Worm (Caenorhabditis elegans) whole organism, L2 larva: ENCODE measurements around the gene C30G12.2.

Experiments used
- R02D3.7 ChIP-seq: fragments of 150-350 bp; optimal IDR thresholded peaks from 2 replicates; lab custom pipeline; 2014; ENCODE audit warnings: missing biosample characterization, missing genetic modification characterization
- ama-1 ChIP-seq: fragments of 150-350 bp; optimal IDR thresholded peaks from 2 replicates; lab custom pipeline; 2018; ENCODE audit warnings: inconsistent platforms
- egl-27 ChIP-seq: sonication (generic microtip); optimal IDR thresholded peaks from 3 replicates; lab custom pipeline; 2017; ENCODE audit warnings: missing biosample characterization, missing genetic modification reagents, missing genetic modification characterization
- fos-1 ChIP-seq: fragments of 150-350 bp; optimal IDR thresholded peaks from 2 replicates; lab custom pipeline; 2014; ENCODE audit warnings: missing biosample characterization, missing genetic modification characterization
- lin-39 ChIP-seq: fragments of 150-350 bp; optimal IDR thresholded peaks from 2 replicates; lab custom pipeline; 2014; ENCODE audit warnings: missing biosample characterization, missing genetic modification reagents, missing genetic modification characterization
- mdl-1 ChIP-seq, 2 experiments: fragments of 150-350 bp in 1 of 2; sonication (generic microtip) in 1 of 2; optimal IDR thresholded peaks; 2 replicates each; lab custom pipeline; 2017; ENCODE audit warnings: missing biosample characterization in 2 of 2, missing genetic modification characterization in 2 of 2
- nhr-10 ChIP-seq: sonication (generic microtip); optimal IDR thresholded peaks from 2 replicates; lab custom pipeline; 2017; ENCODE audit warnings: missing biosample characterization, missing genetic modification characterization
- nhr-12 ChIP-seq: fragments of 150-350 bp; optimal IDR thresholded peaks from 2 replicates; lab custom pipeline; 2014; ENCODE audit warnings: missing biosample characterization, missing genetic modification characterization
- nhr-23 ChIP-seq: fragments of 150-350 bp; optimal IDR thresholded peaks from 2 replicates; lab custom pipeline; 2014; ENCODE audit warnings: missing biosample characterization, missing genetic modification reagents, missing genetic modification characterization
- nhr-25 ChIP-seq: fragments of 150-350 bp; sonication (generic microtip); optimal IDR thresholded peaks from 3 replicates; lab custom pipeline; 2014; ENCODE audit warnings: missing biosample characterization, missing genetic modification characterization
- nhr-77 ChIP-seq: fragments of 150-350 bp; optimal IDR thresholded peaks from 2 replicates; lab custom pipeline; 2014; ENCODE audit warnings: missing biosample characterization, missing genetic modification characterization
- skn-1 ChIP-seq: sonication (generic microtip); optimal IDR thresholded peaks from 2 replicates; lab custom pipeline; 2017; ENCODE audit warnings: missing biosample characterization, missing genetic modification characterization
- sma-3 ChIP-seq: sonication (generic microtip); optimal IDR thresholded peaks from 2 replicates; lab custom pipeline; 2016; ENCODE audit warnings: missing genetic modification reagents, missing genetic modification characterization, missing compliant biosample characterization
- unc-62 ChIP-seq: fragments of 150-350 bp; optimal IDR thresholded peaks from 2 replicates; lab custom pipeline; 2014; ENCODE audit warnings: missing biosample characterization, missing genetic modification reagents, missing genetic modification characterization

- TF ChIP-seq skn-1 (tag; lab: Kevin White, UChicago) (no peak), lin-39 (tag; lab: Kevin White, UChicago) (no peak), ama-1 (lab: Kevin White, UChicago) (no peak), nhr-77 (tag; lab: Kevin White, UChicago) (no peak), nhr-10 (tag; lab: Kevin White, UChicago) (no peak), nhr-12 (no peak), sma-3 (GFP tag; lab: Kevin White, UChicago) (no peak), egl-27 (tag; lab: Kevin White, UChicago) (no peak), mdl-1 (tag; optimal IDR thresholded peaks at IDR 0.05; lab: Kevin White, UChicago) (no peak), unc-62 (no peak), R02D3.7 (tag; lab: Kevin White, UChicago) (no peak), fos-1 (tag; lab: Kevin White, UChicago) (peak; percentile 61), nhr-25 (tag; lab: Kevin White, UChicago) (no peak), nhr-23 (no peak)
Measured at ce11 chrII:7287140-7287539, 3.1 kb upstream of the C30G12.2 start.
